Fruit fly (Drosophila melanogaster): ENCODE results near the gene CG11151.

CG11151 gene

DNA sequence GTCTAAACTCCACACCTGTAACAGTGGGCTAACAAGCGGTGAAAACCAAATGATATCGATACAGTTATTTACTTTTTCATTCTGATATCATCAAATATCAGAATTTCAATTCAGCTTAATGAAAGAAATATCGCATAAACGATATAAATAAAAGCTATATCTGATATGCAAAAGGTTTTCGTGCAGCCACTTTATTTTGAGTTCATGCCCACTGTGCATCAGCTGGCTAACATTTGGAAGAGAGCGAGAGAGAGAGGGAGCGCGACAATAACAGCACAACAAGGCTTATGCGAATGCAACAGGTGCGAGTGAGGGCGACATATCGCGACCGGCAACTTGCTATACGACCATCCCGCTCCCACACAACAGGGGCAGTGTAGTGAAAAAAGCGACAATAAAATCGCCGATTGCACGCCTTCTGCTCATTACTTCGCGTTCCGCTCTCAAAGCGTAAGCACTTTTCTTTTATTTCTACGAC lies at the start of gene CG11151:
TSS of gene CG11151 (plus strand) at position 334 of the 478 bp plus-strand sequence.
- peak; percentile 70 for TF ChIP-seq CG3995 (GFP tag; optimal IDR thresholded peaks at IDR 0.05)
- TF ChIP-seq CG10147 (GFP tag; optimal IDR thresholded peaks at IDR 0.05) = peak; percentile 93
- peak; percentile 58 for TF ChIP-seq Scr (GFP tag; IDR thresholded peaks at IDR 0.05; ENCODE audit: partially characterized antibody)
- TF ChIP-seq CG6654 (GFP tag; optimal IDR thresholded peaks at IDR 0.05) = peak; percentile 88
- peak; percentile 94 for TF ChIP-seq eyg (GFP tag; optimal IDR thresholded peaks at IDR 0.05)
- TF ChIP-seq ERR (GFP tag; optimal IDR thresholded peaks at IDR 0.05) = peak; percentile 94
- TF ChIP-seq nmo (GFP tag; optimal IDR thresholded peaks at IDR 0.05) = peak; percentile 97
- peak; percentile 94 for TF ChIP-seq CG32772 (GFP tag; IDR thresholded peaks at IDR 0.05)
- TF ChIP-seq NfI (GFP tag; optimal IDR thresholded peaks at IDR 0.05) = peak; percentile 96
- peak; percentile 93 for TF ChIP-seq Fer2 (tag; optimal IDR thresholded peaks at IDR 0.05)
- peak; percentile 95 for TF ChIP-seq E2f1 (GFP tag; IDR thresholded peaks at IDR 0.05)
- TF ChIP-seq sc (optimal IDR thresholded peaks at IDR 0.05) = no peak
- peak; percentile 93 for TF ChIP-seq sc (GFP tag; optimal IDR thresholded peaks at IDR 0.05)
- peak; percentile 94 for TF ChIP-seq jing (GFP tag; optimal IDR thresholded peaks at IDR 0.05)
- TF ChIP-seq jigr1 (GFP tag; IDR thresholded peaks at IDR 0.05) = peak; percentile 82
- peak; percentile 85 for TF ChIP-seq CG17186 (GFP tag; optimal IDR thresholded peaks at IDR 0.05)
- TF ChIP-seq CG9215 (GFP tag; IDR thresholded peaks at IDR 0.05) = peak; percentile 88
- TF ChIP-seq D19B (GFP tag; optimal IDR thresholded peaks at IDR 0.05) = peak; percentile 90
- peak; percentile 95 for TF ChIP-seq CG6689 (GFP tag; IDR thresholded peaks at IDR 0.05)
- TF ChIP-seq Jarid2 (GFP tag; optimal IDR thresholded peaks at IDR 0.05) = peak; percentile 78
- TF ChIP-seq vvl (GFP tag; IDR thresholded peaks at IDR 0.05) = peak; percentile 98
- TF ChIP-seq NFAT (GFP tag; IDR thresholded peaks at IDR 0.05) = peak; percentile 88
- peak; percentile 96 for TF ChIP-seq CG8478 (optimal IDR thresholded peaks at IDR 0.05)
- peak; percentile 94 for TF ChIP-seq tap (tag; optimal IDR thresholded peaks at IDR 0.05)
- TF ChIP-seq zfh1 (GFP tag; IDR thresholded peaks at IDR 0.05) = peak; percentile 96
- TF ChIP-seq hth (optimal IDR thresholded peaks at IDR 0.05) = no peak
- peak; percentile 59; the same call in 1 of the 4 replicates for TF ChIP-seq Dll (GFP tag; IDR thresholded peaks at IDR 0.05; ENCODE audit: partially characterized antibody)
- TF ChIP-seq run (tag; optimal IDR thresholded peaks at IDR 0.05) = peak; percentile 93
- TF ChIP-seq disco-r (GFP tag; optimal IDR thresholded peaks at IDR 0.05) = peak; percentile 96
- TF ChIP-seq CG4424 (GFP tag; optimal IDR thresholded peaks at IDR 0.05) = peak; percentile 97
- peak; percentile 4 for TF ChIP-seq HLHmδ (GFP tag; optimal IDR thresholded peaks at IDR 0.05)
- peak; percentile 94 for TF ChIP-seq CG4730 (GFP tag; IDR thresholded peaks at IDR 0.05)
- TF ChIP-seq ind (GFP tag; optimal IDR thresholded peaks at IDR 0.05) = peak; percentile 96
- peak; percentile 97 for TF ChIP-seq CG6813 (GFP tag; optimal IDR thresholded peaks at IDR 0.05)
- TF ChIP-seq CG17829 (tag; optimal IDR thresholded peaks at IDR 0.05) = peak; percentile 97
- peak; percentile 98 for TF ChIP-seq ci (GFP tag; IDR thresholded peaks at IDR 0.05)
- no peak for TF ChIP-seq hkb (optimal IDR thresholded peaks at IDR 0.05)
- TF ChIP-seq hkb (GFP tag; IDR thresholded peaks at IDR 0.05) = peak; percentile 97
- TF ChIP-seq CG4360 (GFP tag; IDR thresholded peaks at IDR 0.05) = no peak
- TF ChIP-seq Oli (tag; optimal IDR thresholded peaks at IDR 0.05) = peak; percentile 98
- peak; percentile 93 for TF ChIP-seq twi (tag; optimal IDR thresholded peaks at IDR 0.05)
- peak; percentile 82 for TF ChIP-seq Deaf1 (tag; optimal IDR thresholded peaks at IDR 0.05)
- TF ChIP-seq CG2199 (GFP tag; IDR thresholded peaks at IDR 0.05) = peak; percentile 96
- peak; percentile 94 for TF ChIP-seq CG9932 (GFP tag; IDR thresholded peaks at IDR 0.05)
- peak; percentile 94 for TF ChIP-seq ken (GFP tag; IDR thresholded peaks at IDR 0.05)
- TF ChIP-seq CG4854 (GFP tag; optimal IDR thresholded peaks at IDR 0.05) = peak; percentile 93
- peak; percentile 96 for TF ChIP-seq dysf (GFP tag; IDR thresholded peaks at IDR 0.05)
- TF ChIP-seq CG4282 (GFP tag; optimal IDR thresholded peaks at IDR 0.05) = peak; percentile 98
- peak; percentile 95 for TF ChIP-seq CG13775 (GFP tag; optimal IDR thresholded peaks at IDR 0.05)
- TF ChIP-seq CG10979 (tag; optimal IDR thresholded peaks at IDR 0.05) = peak; percentile 96
- TF ChIP-seq CG2678 (tag; optimal IDR thresholded peaks at IDR 0.05) = peak; percentile 98
- peak; percentile 93 for TF ChIP-seq Vsx1 (GFP tag; optimal IDR thresholded peaks at IDR 0.05)
